Fruit fly (Drosophila melanogaster) whole organism, embryonic: ENCODE data around the gene mof.

Experiments
- Atf-2 ChIP-seq: fragments of 200-800 bp; sonication (Bioruptor generic); optimal IDR thresholded peaks from 2 replicates; lab custom pipeline; 2016; ENCODE audit warnings: missing biosample characterization, missing genetic modification characterization
- BtbVII ChIP-seq: fragments of 200-800 bp; sonication (Bioruptor generic); optimal IDR thresholded peaks from 3 replicates; lab custom pipeline; 2017; ENCODE audit warnings: missing biosample characterization, mild to moderate bottlenecking, missing genetic modification characterization
- CG10431 ChIP-seq: fragments of 200-800 bp; sonication (Bioruptor generic); optimal IDR thresholded peaks from 3 replicates; lab custom pipeline; 2018; ENCODE audit warnings: missing biosample characterization, mild to moderate bottlenecking, missing genetic modification characterization
- CG10979 ChIP-seq: fragments of 200-800 bp; sonication (Bioruptor generic); optimal IDR thresholded peaks from 2 replicates; lab custom pipeline; 2018; ENCODE audit warnings: missing biosample characterization, mild to moderate bottlenecking, missing genetic modification characterization, moderate library complexity
- CG11398 ChIP-seq: fragments of 200-800 bp; sonication (Bioruptor generic); optimal IDR thresholded peaks from 2 replicates; lab custom pipeline; 2016; ENCODE audit warnings: missing biosample characterization, missing genetic modification characterization
- CG11696 ChIP-seq: fragments of 200-800 bp; sonication (Bioruptor generic); IDR thresholded peaks from 2 replicates; pipeline ENCODE4 v1.3.6; 2022; ENCODE audit warnings: missing biosample characterization, missing genetic modification characterization
- CG12744 ChIP-seq: fragments of 200-800 bp; sonication (Bioruptor generic); optimal IDR thresholded peaks from 2 replicates; lab custom pipeline; 2016; ENCODE audit warnings: missing biosample characterization, missing genetic modification characterization
- CG13624 ChIP-seq: fragments of 200-800 bp; sonication (Bioruptor generic); optimal IDR thresholded peaks from 2 replicates; lab custom pipeline; 2016; ENCODE audit warnings: missing biosample characterization, missing genetic modification characterization
- CG14667 ChIP-seq: fragments of 200-800 bp; sonication (Bioruptor generic); IDR thresholded peaks from 2 replicates; pipeline ENCODE4 v1.3.6; 2022; ENCODE audit warnings: missing biosample characterization, missing genetic modification characterization
- CG14860 ChIP-seq: fragments of 200-800 bp; sonication (Bioruptor generic); IDR thresholded peaks from 3 replicates; pipeline ENCODE4 v1.3.6; 2022; ENCODE audit warnings: missing biosample characterization, missing genetic modification characterization; ENCODE audit not compliant: partially characterized antibody
- CG17359 ChIP-seq: fragments of 200-800 bp; sonication (Bioruptor generic); optimal IDR thresholded peaks from 3 replicates; lab custom pipeline; 2018; ENCODE audit warnings: missing biosample characterization, mild to moderate bottlenecking, missing genetic modification characterization, moderate library complexity
- CG18619 ChIP-seq: fragments of 200-800 bp; sonication (Bioruptor generic); optimal IDR thresholded peaks from 3 replicates; lab custom pipeline; 2017; ENCODE audit warnings: missing biosample characterization, mild to moderate bottlenecking, missing genetic modification characterization
- CG2712 ChIP-seq: fragments of 200-800 bp; optimal IDR thresholded peaks from 3 replicates; lab custom pipeline; 2019; ENCODE audit warnings: missing biosample characterization, mild to moderate bottlenecking, missing genetic modification characterization, moderate library complexity
- CG30403 ChIP-seq: fragments of 200-800 bp; sonication (Bioruptor generic); optimal IDR thresholded peaks from 3 replicates; lab custom pipeline; 2016; ENCODE audit warnings: missing biosample characterization, missing genetic modification characterization
- CG3407 ChIP-seq: fragments of 200-800 bp; sonication (Bioruptor generic); optimal IDR thresholded peaks from 2 replicates; lab custom pipeline; 2018; ENCODE audit warnings: missing biosample characterization, mild to moderate bottlenecking, missing genetic modification characterization
- CG34422 ChIP-seq: fragments of 200-800 bp; sonication (Bioruptor generic); IDR thresholded peaks from 3 replicates; pipeline ENCODE4 v1.3.6; 2022; ENCODE audit warnings: missing biosample characterization, missing genetic modification characterization
- CG4707 ChIP-seq: fragments of 200-800 bp; sonication (Bioruptor generic); optimal IDR thresholded peaks from 2 replicates; lab custom pipeline; 2018; ENCODE audit warnings: missing biosample characterization, mild to moderate bottlenecking, missing genetic modification characterization, moderate library complexity
- CG6689 ChIP-seq: fragments of 200-800 bp; sonication (Bioruptor generic); IDR thresholded peaks from 2 replicates; pipeline ENCODE4 v1.3.6; 2022; ENCODE audit warnings: missing biosample characterization, missing genetic modification characterization
- CG8359 ChIP-seq: fragments of 200-800 bp; sonication (Bioruptor generic); optimal IDR thresholded peaks from 2 replicates; lab custom pipeline; 2017; ENCODE audit warnings: missing biosample characterization, mild to moderate bottlenecking, missing genetic modification characterization, borderline replicate concordance
- CG9609 ChIP-seq: fragments of 200-800 bp; sonication (Bioruptor generic); optimal IDR thresholded peaks from 3 replicates; lab custom pipeline; 2016; ENCODE audit warnings: missing biosample characterization, missing genetic modification characterization
- CG9797 ChIP-seq: fragments of 200-800 bp; sonication (Bioruptor generic); optimal IDR thresholded peaks from 3 replicates; lab custom pipeline; 2018; ENCODE audit warnings: missing biosample characterization, mild to moderate bottlenecking, missing genetic modification characterization
- Dek ChIP-seq: fragments of 200-800 bp; sonication (Bioruptor generic); optimal IDR thresholded peaks from 3 replicates; lab custom pipeline; 2019; ENCODE audit warnings: missing biosample characterization, mild to moderate bottlenecking, missing genetic modification characterization, moderate library complexity
- Fer1 ChIP-seq: fragments of 200-800 bp; sonication (Bioruptor generic); optimal IDR thresholded peaks from 2 replicates; lab custom pipeline; 2017; ENCODE audit warnings: missing biosample characterization, mild to moderate bottlenecking, missing genetic modification characterization
- HmgZ ChIP-seq: fragments of 200-800 bp; sonication (Bioruptor generic); optimal IDR thresholded peaks from 2 replicates; lab custom pipeline; 2018; ENCODE audit warnings: missing biosample characterization, mild to moderate bottlenecking, missing genetic modification characterization
- Hr39 ChIP-seq: fragments of >200 bp; optimal IDR thresholded peaks from 2 replicates; lab custom pipeline; 2017
- Nf-YC ChIP-seq: fragments of 200-800 bp; optimal IDR thresholded peaks from 3 replicates; lab custom pipeline; 2019; ENCODE audit warnings: missing biosample characterization, mild to moderate bottlenecking, missing genetic modification characterization, moderate library complexity
- Optix ChIP-seq: fragments of 200-800 bp; sonication (Bioruptor generic); IDR thresholded peaks from 3 replicates; pipeline ENCODE4 v1.3.6; 2022; ENCODE audit warnings: missing biosample characterization, missing genetic modification characterization
- Ravus ChIP-seq: fragments of 200-800 bp; sonication (Bioruptor generic); IDR thresholded peaks from 2 replicates; pipeline ENCODE4 v1.3.6; 2022; ENCODE audit warnings: missing biosample characterization, missing genetic modification characterization
- Scr ChIP-seq: fragments of 200-800 bp; sonication (Bioruptor generic); IDR thresholded peaks from 2 replicates; pipeline ENCODE4 v1.3.6; 2022; ENCODE audit warnings: missing biosample characterization, missing genetic modification characterization; ENCODE audit not compliant: partially characterized antibody
- Side ChIP-seq: fragments of 200-800 bp; sonication (Bioruptor generic); optimal IDR thresholded peaks from 2 replicates; lab custom pipeline; 2016; ENCODE audit warnings: missing biosample characterization, missing genetic modification characterization
- Usf ChIP-seq: fragments of 200-800 bp; sonication (Bioruptor generic); optimal IDR thresholded peaks from 2 replicates; lab custom pipeline; 2017; ENCODE audit warnings: missing genotype, missing biosample characterization, missing genetic modification characterization
- Xbp1 ChIP-seq: fragments of 200-800 bp; sonication (Bioruptor generic); optimal IDR thresholded peaks from 3 replicates; lab custom pipeline; 2016; ENCODE audit warnings: missing biosample characterization, mild to moderate bottlenecking, missing genetic modification characterization
- abd-A ChIP-seq: fragments of 200-800 bp; sonication (Bioruptor generic); optimal IDR thresholded peaks from 3 replicates; lab custom pipeline; 2019; ENCODE audit warnings: missing biosample characterization, mild to moderate bottlenecking, missing genetic modification characterization, moderate library complexity
- ap ChIP-seq: fragments of 200-800 bp; sonication (Bioruptor generic); IDR thresholded peaks from 2 replicates; pipeline ENCODE4 v1.3.6; 2022; ENCODE audit warnings: missing biosample characterization, missing genetic modification characterization
- cato ChIP-seq: fragments of 200-800 bp; sonication (Bioruptor generic); optimal IDR thresholded peaks from 2 replicates; lab custom pipeline; 2016; ENCODE audit warnings: missing biosample characterization, missing genetic modification characterization, borderline replicate concordance
- caup ChIP-seq: fragments of 200-800 bp; sonication (Bioruptor generic); optimal IDR thresholded peaks from 3 replicates; lab custom pipeline; 2017; ENCODE audit warnings: missing biosample characterization, mild to moderate bottlenecking, missing genetic modification characterization, moderate library complexity; ENCODE audit not compliant: severe bottlenecking
- cg ChIP-seq: fragments of 200-800 bp; sonication (Bioruptor generic); optimal IDR thresholded peaks from 3 replicates; lab custom pipeline; 2019; ENCODE audit warnings: missing biosample characterization, mild to moderate bottlenecking, missing genetic modification characterization, moderate library complexity
- en ChIP-seq: fragments of 200-800 bp; sonication (Bioruptor generic); optimal IDR thresholded peaks from 2 replicates; lab custom pipeline; 2016; ENCODE audit warnings: missing biosample characterization, missing genetic modification characterization
- exex ChIP-seq: fragments of 200-800 bp; sonication (Bioruptor generic); optimal IDR thresholded peaks from 4 replicates; lab custom pipeline; 2018; ENCODE audit warnings: missing biosample characterization, mild to moderate bottlenecking, missing genetic modification characterization, moderate library complexity
- ftz-f1 ChIP-seq: fragments of 200-800 bp; sonication (Bioruptor generic); optimal IDR thresholded peaks from 2 replicates; lab custom pipeline; 2016; ENCODE audit warnings: missing biosample characterization, missing genetic modification characterization
- gfzf ChIP-seq: fragments of 200-800 bp; sonication (Bioruptor generic); optimal IDR thresholded peaks from 2 replicates; lab custom pipeline; 2016; ENCODE audit warnings: missing biosample characterization, mild to moderate bottlenecking, missing genetic modification characterization, moderate library complexity
- gsb-n ChIP-seq: fragments of 200-800 bp; sonication (Bioruptor generic); optimal IDR thresholded peaks from 3 replicates; lab custom pipeline; 2018; ENCODE audit warnings: missing biosample characterization, mild to moderate bottlenecking, missing genetic modification characterization
- h ChIP-seq: fragments of >200 bp; optimal IDR thresholded peaks from 2 replicates; lab custom pipeline; 2017
- hb ChIP-seq: fragments of 200-800 bp; sonication (Bioruptor generic); IDR thresholded peaks from 3 replicates; pipeline ENCODE4 v1.3.6; 2022; ENCODE audit warnings: missing biosample characterization, missing genetic modification characterization; ENCODE audit not compliant: partially characterized antibody
- her ChIP-seq: fragments of 200-800 bp; sonication (Bioruptor generic); optimal IDR thresholded peaks from 2 replicates; lab custom pipeline; 2016; ENCODE audit warnings: missing biosample characterization, missing genetic modification characterization
- ind ChIP-seq: fragments of 200-800 bp; sonication (Bioruptor generic); optimal IDR thresholded peaks from 3 replicates; lab custom pipeline; 2016; ENCODE audit warnings: missing biosample characterization, missing genetic modification characterization
- pb ChIP-seq: fragments of 200-800 bp; sonication (Bioruptor generic); optimal IDR thresholded peaks from 3 replicates; lab custom pipeline; 2016; ENCODE audit warnings: missing biosample characterization, missing genetic modification characterization
- pum ChIP-seq: fragments of 200-800 bp; sonication (Bioruptor generic); optimal IDR thresholded peaks from 2 replicates; lab custom pipeline; 2016; ENCODE audit warnings: missing biosample characterization, missing genetic modification characterization
- ro ChIP-seq: fragments of 200-800 bp; sonication (Bioruptor generic); IDR thresholded peaks from 2 replicates; pipeline ENCODE4 v1.3.6; 2022; ENCODE audit warnings: missing biosample characterization, missing genetic modification characterization
- sug ChIP-seq: fragments of 200-800 bp; optimal IDR thresholded peaks from 2 replicates; lab custom pipeline; 2019; ENCODE audit warnings: missing biosample characterization, mild to moderate bottlenecking, missing genetic modification characterization, moderate library complexity
- vvl ChIP-seq: fragments of 200-800 bp; sonication (Bioruptor generic); IDR thresholded peaks from 2 replicates; pipeline ENCODE4 v1.3.6; 2022; ENCODE audit warnings: missing biosample characterization, missing genetic modification characterization

mof gene

DNA sequence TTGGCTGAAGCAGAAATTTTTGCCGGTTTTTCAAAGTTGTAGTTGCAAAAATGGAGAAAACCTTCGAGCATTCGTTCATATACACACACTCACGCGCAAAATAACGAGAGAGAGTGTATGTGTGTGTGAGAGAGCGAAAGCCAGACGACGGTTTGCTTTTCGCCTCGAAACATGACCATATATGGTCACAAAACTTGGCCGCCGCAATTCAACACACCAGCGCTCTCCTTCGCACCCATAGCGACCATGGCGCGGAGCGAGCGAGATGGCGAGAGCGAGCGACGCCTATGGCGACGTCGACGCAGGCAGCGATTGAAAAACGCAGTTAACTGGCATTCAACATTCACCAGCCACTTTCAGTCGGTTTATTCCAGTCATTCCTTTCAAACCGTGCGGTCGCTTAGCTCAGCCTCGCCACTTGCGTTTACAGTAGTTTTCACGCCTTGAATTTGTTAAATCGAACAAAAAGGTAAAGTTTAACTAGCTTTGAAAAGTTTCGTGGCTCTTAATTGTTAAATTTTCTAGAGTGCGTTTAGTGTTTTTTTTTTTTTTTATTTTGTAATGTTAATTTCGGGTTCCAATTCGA, 25.1 kb upstream of the mof start (continued):
- TF ChIP-seq Side (GFP tag; lab: Kevin White, UChicago) = peak; percentile 33
- peak; percentile 22 for TF ChIP-seq CG10979 (tag; lab: Kevin White, UChicago)
- TF ChIP-seq Ravus (GFP tag; lab: Robert Waterston, UW) = no peak
- TF ChIP-seq cato (GFP tag; lab: Kevin White, UChicago) = no peak
- TF ChIP-seq Xbp1 (GFP tag; lab: Kevin White, UChicago) = peak; percentile 10
- peak; percentile 61; the same call in 1 of the 2 replicates for TF ChIP-seq vvl (GFP tag; lab: Robert Waterston, UW)
- peak; percentile 63 for TF ChIP-seq CG13624 (GFP tag; lab: Kevin White, UChicago)
- peak; percentile 58 for TF ChIP-seq her (GFP tag; lab: Kevin White, UChicago)
- peak; percentile 71; the same call in 2 of the 3 replicates for TF ChIP-seq CG34422
- TF ChIP-seq CG3407 (GFP tag; lab: Kevin White, UChicago) = peak; percentile 2
- TF ChIP-seq pum = no peak
- no peak for TF ChIP-seq CG30403 (GFP tag; lab: Kevin White, UChicago)
- peak; percentile 86 for TF ChIP-seq ftz-f1 (GFP tag; lab: Kevin White, UChicago)
- peak; percentile 60 for TF ChIP-seq CG11398 (GFP tag; lab: Kevin White, UChicago)
- TF ChIP-seq CG11696 = 0 out of 2 replicates have a peak, but pooled peaks have one; percentile 11
- no peak for TF ChIP-seq h (lab: Kevin White, UChicago)
- peak; percentile 47 for TF ChIP-seq gsb-n (tag; lab: Kevin White, UChicago)
- no peak for TF ChIP-seq CG18619 (GFP tag; lab: Kevin White, UChicago)
- no peak for TF ChIP-seq ind (GFP tag; lab: Kevin White, UChicago)
- peak; percentile 29 for TF ChIP-seq Fer1 (GFP tag; lab: Kevin White, UChicago)
- TF ChIP-seq Optix (GFP tag; lab: Robert Waterston, UW) = no peak
- no peak for TF ChIP-seq CG8359
- TF ChIP-seq en (GFP tag; lab: Kevin White, UChicago) = no peak
- peak; percentile 45 for TF ChIP-seq Nf-YC (tag; lab: Kevin White, UChicago)
- no peak for TF ChIP-seq sug (tag; lab: Kevin White, UChicago)
- no peak for TF ChIP-seq ro (GFP tag; lab: Robert Waterston, UW)
- TF ChIP-seq Usf (GFP tag; lab: Kevin White, UChicago) = no peak
- TF ChIP-seq caup (GFP tag; lab: Kevin White, UChicago) = peak; percentile 23
- peak; percentile 90 for TF ChIP-seq cg
- TF ChIP-seq abd-A (tag; lab: Kevin White, UChicago) = peak; percentile 83
- TF ChIP-seq CG10431 = peak; percentile 39
- peak; percentile 23 for TF ChIP-seq HmgZ (tag; lab: Kevin White, UChicago)
- no peak for TF ChIP-seq CG4707
- TF ChIP-seq CG2712 (tag; lab: Kevin White, UChicago) = peak; percentile 4
- no peak for TF ChIP-seq Atf-2 (GFP tag; lab: Kevin White, UChicago)
- TF ChIP-seq CG12744 (GFP tag; lab: Kevin White, UChicago) = no peak
- peak; percentile 26 for TF ChIP-seq CG9609 (GFP tag; lab: Kevin White, UChicago)
- no peak for TF ChIP-seq gfzf (GFP tag; lab: Kevin White, UChicago)
- no peak for TF ChIP-seq Hr39 (lab: Kevin White, UChicago)
- TF ChIP-seq pb (GFP tag; lab: Kevin White, UChicago) = peak; percentile 31
- TF ChIP-seq Dek (tag; lab: Kevin White, UChicago) = no peak
- no peak for TF ChIP-seq CG14667 (GFP tag; lab: Robert Waterston, UW)
- TF ChIP-seq CG9797 (GFP tag; lab: Kevin White, UChicago) = no peak
- TF ChIP-seq BtbVII (GFP tag; lab: Kevin White, UChicago) = no peak
- no peak for TF ChIP-seq CG6689
- TF ChIP-seq Scr (GFP tag; lab: Robert Waterston, UW) = peak; percentile 46; the same call in 1 of the 2 replicates
- TF ChIP-seq CG17359 (tag; lab: Kevin White, UChicago) = peak; percentile 6
- no peak for TF ChIP-seq ap (GFP tag; lab: Robert Waterston, UW)
- TF ChIP-seq CG14860 = 0 out of 3 replicates have a peak, but pooled peaks have one; percentile 16
- TF ChIP-seq hb (GFP tag; lab: Robert Waterston, UW) = no peak
- TF ChIP-seq exex = no peak
